Fruit fly (Drosophila melanogaster): ENCODE measurements around the gene CG43725.
A peak's percentile ranks its signal among the peaks of the same experiment; 100 is the strongest.

CG43725 gene

DNA sequence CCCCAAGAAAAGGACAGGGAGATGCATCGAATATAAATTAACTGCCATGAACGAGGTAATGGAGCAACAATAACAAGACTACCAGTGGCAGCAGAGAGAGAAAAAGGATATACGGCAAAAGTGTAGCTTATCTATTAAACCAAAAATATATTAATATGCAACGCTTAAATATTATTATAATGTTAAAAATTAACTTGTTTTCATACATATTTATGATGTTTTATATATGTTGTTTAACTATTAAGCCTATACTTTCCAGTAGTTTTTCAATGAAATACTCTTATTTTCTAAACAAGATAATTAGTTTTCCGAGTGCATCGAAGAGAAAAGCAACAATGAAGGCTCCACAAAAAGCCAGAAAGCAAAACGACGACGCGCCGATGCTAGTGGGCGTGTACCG, 6.9 kb upstream of the CG43725 start (continued):
- TF ChIP-seq pdm3 (GFP tag; optimal IDR thresholded peaks at IDR 0.05) = no peak
- TF ChIP-seq spab (GFP tag; optimal IDR thresholded peaks at IDR 0.05) = peak; percentile 33
- TF ChIP-seq lz (GFP tag; optimal IDR thresholded peaks at IDR 0.05) = no peak
- no peak for TF ChIP-seq Sox15 (GFP tag; optimal IDR thresholded peaks at IDR 0.05)
- peak; percentile 22 for TF ChIP-seq fd59A (GFP tag; optimal IDR thresholded peaks at IDR 0.05)
- TF ChIP-seq Hr4 (GFP tag; optimal IDR thresholded peaks at IDR 0.05) = no peak
- TF ChIP-seq Gug (GFP tag; IDR thresholded peaks at IDR 0.05) = no peak
- no peak for TF ChIP-seq OdsH (GFP tag; optimal IDR thresholded peaks at IDR 0.05)
- peak; percentile 52 for TF ChIP-seq svp (GFP tag)
- no peak for TF ChIP-seq Met (GFP tag; optimal IDR thresholded peaks at IDR 0.05)
- TF ChIP-seq Ets21C (GFP tag; optimal IDR thresholded peaks at IDR 0.05) = no peak
- TF ChIP-seq Eip93F (GFP tag; optimal IDR thresholded peaks at IDR 0.05) = no peak
- no peak for TF ChIP-seq CG8632 (GFP tag; optimal IDR thresholded peaks at IDR 0.05)
- TF ChIP-seq Eip75B (GFP tag; optimal IDR thresholded peaks at IDR 0.05) = no peak
- TF ChIP-seq esn (GFP tag; optimal IDR thresholded peaks at IDR 0.05) = no peak
- no peak for TF ChIP-seq CG3919 (GFP tag; optimal IDR thresholded peaks at IDR 0.05)
- TF ChIP-seq CG8119 (GFP tag; IDR thresholded peaks at IDR 0.05) = peak; percentile 28; the same call in 1 of the 3 replicates
- TF ChIP-seq Smox (GFP tag; optimal IDR thresholded peaks at IDR 0.05) = no peak
- TF ChIP-seq Eip78C (GFP tag) = peak; percentile 71
- TF ChIP-seq acj6 (GFP tag; optimal IDR thresholded peaks at IDR 0.05) = no peak
- no peak for TF ChIP-seq CG7368 (GFP tag; optimal IDR thresholded peaks at IDR 0.05)
- TF ChIP-seq fd85E (GFP tag; optimal IDR thresholded peaks at IDR 0.05) = no peak
- peak; percentile 14 for TF ChIP-seq CG9139 (GFP tag; optimal IDR thresholded peaks at IDR 0.05)
- TF ChIP-seq dsx (GFP tag; optimal IDR thresholded peaks at IDR 0.05; ENCODE audit: poor library complexity, severe bottlenecking) = peak; percentile 82
- no peak for TF ChIP-seq net (GFP tag; optimal IDR thresholded peaks at IDR 0.05)
- TF ChIP-seq CG8319 (GFP tag; optimal IDR thresholded peaks at IDR 0.05) = no peak
- no peak for TF ChIP-seq fkh (GFP tag; optimal IDR thresholded peaks at IDR 0.05)
- no peak for TF ChIP-seq CG11902 (GFP tag; optimal IDR thresholded peaks at IDR 0.05)
- no peak for TF ChIP-seq cyc (GFP tag; optimal IDR thresholded peaks at IDR 0.05)
- TF ChIP-seq salr (GFP tag; optimal IDR thresholded peaks at IDR 0.05) = no peak
- no peak for TF ChIP-seq Sox14 (GFP tag; optimal IDR thresholded peaks at IDR 0.05)
- TF ChIP-seq CG11294 (GFP tag; IDR thresholded peaks at IDR 0.05) = no peak
- TF ChIP-seq CG32006 (GFP tag; optimal IDR thresholded peaks at IDR 0.05) = peak; percentile 45
- TF ChIP-seq Hr38 (GFP tag; optimal IDR thresholded peaks at IDR 0.05) = no peak

DNA sequence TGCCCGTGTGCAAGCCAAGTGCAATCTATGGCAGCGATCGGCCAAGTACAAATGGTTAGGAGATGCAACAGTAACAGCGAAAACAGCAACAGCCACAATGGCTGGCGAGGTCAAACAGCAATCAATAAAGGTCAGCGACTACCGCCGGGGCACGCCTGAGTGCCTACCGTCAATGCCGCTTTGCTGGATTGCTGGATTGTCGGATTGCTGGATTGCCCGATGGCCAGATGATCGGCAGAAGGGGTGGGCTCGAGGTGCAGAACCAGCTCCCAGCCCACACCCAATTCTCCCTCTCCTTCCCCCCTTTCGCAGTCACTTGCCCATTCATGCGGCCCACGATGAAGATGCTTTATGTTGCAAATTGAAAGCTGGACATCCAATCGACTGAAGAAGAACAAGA, 6.4 kb upstream of the CG43725 start:
- TF ChIP-seq spab (GFP tag; optimal IDR thresholded peaks at IDR 0.05) (no peak), CG6808 (GFP tag; optimal IDR thresholded peaks at IDR 0.05) (no peak), ss (GFP tag; optimal IDR thresholded peaks at IDR 0.05) (no peak), CG9139 (GFP tag; optimal IDR thresholded peaks at IDR 0.05) (no peak), Sox15 (GFP tag; optimal IDR thresholded peaks at IDR 0.05) (no peak), acj6 (GFP tag; optimal IDR thresholded peaks at IDR 0.05) (no peak), lz (GFP tag; optimal IDR thresholded peaks at IDR 0.05) (no peak), CG6792 (GFP tag; optimal IDR thresholded peaks at IDR 0.05) (no peak), CG8119 (GFP tag; IDR thresholded peaks at IDR 0.05) (no peak), CG1621 (tag; optimal IDR thresholded peaks at IDR 0.05) (peak; percentile 38), svp (GFP tag) (peak; percentile 3)

DNA sequence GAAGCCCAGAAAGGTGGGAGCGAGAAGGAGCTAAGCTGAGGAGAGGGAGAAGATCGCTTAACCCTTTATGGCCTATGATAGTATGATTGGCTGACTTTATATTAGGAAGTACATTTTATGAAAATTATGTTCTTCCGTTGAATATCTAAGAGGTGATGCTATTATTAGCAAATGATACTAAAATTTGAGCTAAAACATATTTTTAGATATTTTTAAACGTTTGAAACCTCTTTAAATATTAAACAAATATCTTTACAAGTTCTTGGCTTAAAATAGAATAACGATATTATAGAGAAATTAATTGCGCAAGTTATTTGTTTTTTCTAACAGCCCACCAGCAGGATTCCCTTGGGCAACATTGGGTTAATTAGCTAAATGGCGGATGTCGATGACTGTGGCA, 5.8 kb upstream of the CG43725 start:
- TF ChIP-seq achi (GFP tag; optimal IDR thresholded peaks at IDR 0.05) (peak; percentile 66), Sox14 (GFP tag; optimal IDR thresholded peaks at IDR 0.05) (peak; percentile 66), pdm3 (GFP tag; optimal IDR thresholded peaks at IDR 0.05) (peak; percentile 51), fkh (GFP tag; optimal IDR thresholded peaks at IDR 0.05) (no peak), vri (GFP tag; optimal IDR thresholded peaks at IDR 0.05) (no peak), dac (GFP tag; optimal IDR thresholded peaks at IDR 0.05) (no peak), CG32006 (GFP tag; optimal IDR thresholded peaks at IDR 0.05) (peak; percentile 64), eg (GFP tag; IDR thresholded peaks at IDR 0.05) (no peak), CG11902 (GFP tag; optimal IDR thresholded peaks at IDR 0.05) (no peak), OdsH (GFP tag; optimal IDR thresholded peaks at IDR 0.05) (peak; percentile 52), fd59A (GFP tag; optimal IDR thresholded peaks at IDR 0.05) (peak; percentile 77), Met (GFP tag; optimal IDR thresholded peaks at IDR 0.05) (peak; percentile 40), CG34406 (GFP tag; optimal IDR thresholded peaks at IDR 0.05) (peak; percentile 12), CG11762 (GFP tag; optimal IDR thresholded peaks at IDR 0.05; ENCODE audit: insufficient read depth) (peak; percentile 42), svp (GFP tag) (peak; percentile 62), CG31627 (GFP tag; optimal IDR thresholded peaks at IDR 0.05) (peak; percentile 31), Hr38 (GFP tag; optimal IDR thresholded peaks at IDR 0.05) (no peak), Hr4 (GFP tag; optimal IDR thresholded peaks at IDR 0.05) (no peak), CG9139 (GFP tag; optimal IDR thresholded peaks at IDR 0.05) (no peak), CG15336 (GFP tag; IDR thresholded peaks at IDR 0.05) (peak; percentile 50; the same call in 1 of the 2 replicates), lz (GFP tag; optimal IDR thresholded peaks at IDR 0.05) (peak; percentile 9), cyc (GFP tag; optimal IDR thresholded peaks at IDR 0.05) (no peak), CG3919 (GFP tag; optimal IDR thresholded peaks at IDR 0.05) (peak; percentile 61), CG11294 (GFP tag; IDR thresholded peaks at IDR 0.05) (0 out of 2 replicates have a peak, but pooled peaks have one; percentile 31), CG4318 (GFP tag; optimal IDR thresholded peaks at IDR 0.05) (peak; percentile 17), Ets21C (GFP tag; optimal IDR thresholded peaks at IDR 0.05) (no peak)

All from whole organism, prepupa.